Worm (Caenorhabditis elegans) whole organism, L2 larva: ENCODE data around the gene R08A2.9.

Source experiments
- nhr-237 ChIP-seq: fragments of 150-350 bp; optimal IDR thresholded peaks from 2 replicates; lab custom pipeline; 2014; ENCODE audit warnings: missing biosample characterization, missing genetic modification characterization
- unc-62 ChIP-seq: fragments of 150-350 bp; optimal IDR thresholded peaks from 2 replicates; lab custom pipeline; 2014; ENCODE audit warnings: missing biosample characterization, missing genetic modification reagents, missing genetic modification characterization

DNA sequence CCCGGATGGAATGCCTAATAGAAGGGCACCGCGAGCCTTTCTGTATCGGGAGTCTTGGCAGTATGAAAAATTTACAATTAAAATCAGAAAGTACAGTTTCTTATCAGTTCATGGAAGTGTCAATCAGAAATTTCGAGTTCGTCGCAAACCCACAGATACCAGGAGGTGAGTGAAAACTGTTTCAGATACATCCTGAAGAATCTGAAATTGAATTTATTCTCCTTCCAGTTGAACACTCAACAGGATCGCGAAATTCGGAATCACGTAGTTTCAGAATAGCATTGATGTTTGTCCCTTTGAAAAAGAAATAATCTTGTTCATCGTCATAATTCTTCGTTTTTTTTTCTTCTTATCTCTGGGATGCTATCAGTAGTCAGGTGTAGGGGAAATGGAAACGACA, 8.1 kb downstream of the R08A2.9 start, which contains the start of gene fbxa-147:
- TF ChIP-seq unc-62 (GFP tag; lab: Kevin White, UChicago) (no peak), nhr-237 (tag; lab: Kevin White, UChicago) (no peak)
